Fruit fly (Drosophila melanogaster) whole organism, embryonic: ENCODE results near the gene N.

Experiments used
- Adf1 ChIP-seq: fragments of 200-800 bp; sonication (Bioruptor generic); IDR thresholded peaks from 2 replicates; pipeline ENCODE4 v1.3.6; 2022; ENCODE audit warnings: missing biosample characterization, missing genetic modification characterization
- Antp ChIP-seq: fragments of 200-800 bp; sonication (Bioruptor generic); optimal IDR thresholded peaks from 3 replicates; lab custom pipeline; 2016; ENCODE audit warnings: missing biosample characterization, missing genetic modification characterization
- Atf6 ChIP-seq: fragments of 200-800 bp; sonication (Bioruptor generic); IDR thresholded peaks from 2 replicates; pipeline ENCODE4 v1.3.6; 2022; ENCODE audit warnings: missing biosample characterization, missing genetic modification characterization
- CG10565 ChIP-seq: fragments of 200-800 bp; sonication (Bioruptor generic); optimal IDR thresholded peaks from 3 replicates; lab custom pipeline; 2016; ENCODE audit warnings: missing biosample characterization, mild to moderate bottlenecking, missing genetic modification characterization
- CG11085 ChIP-seq: fragments of 200-800 bp; sonication (Bioruptor generic); IDR thresholded peaks from 2 replicates; pipeline ENCODE4 v1.3.6; 2022; ENCODE audit warnings: missing biosample characterization, missing genetic modification characterization
- CG11247 ChIP-seq: fragments of 200-800 bp; sonication (Bioruptor generic); IDR thresholded peaks from 2 replicates; pipeline ENCODE4 v1.3.6; 2022; ENCODE audit warnings: missing biosample characterization, missing genetic modification characterization
- CG12942 ChIP-seq: fragments of 200-800 bp; sonication (Bioruptor generic); optimal IDR thresholded peaks from 3 replicates; lab custom pipeline; 2016; ENCODE audit warnings: missing biosample characterization, missing genetic modification characterization
- CG13287 ChIP-seq: fragments of 200-800 bp; sonication (Bioruptor generic); IDR thresholded peaks from 2 replicates; pipeline ENCODE4 v1.3.6; 2022; ENCODE audit warnings: missing biosample characterization, missing genetic modification characterization; ENCODE audit not compliant: partially characterized antibody
- CG14014 ChIP-seq: fragments of 200-800 bp; sonication (Bioruptor generic); IDR thresholded peaks from 2 replicates; pipeline ENCODE4 v1.3.6; 2022; ENCODE audit warnings: missing biosample characterization, missing genetic modification characterization
- CG15269 ChIP-seq: fragments of 200-800 bp; sonication (Bioruptor generic); optimal IDR thresholded peaks from 2 replicates; lab custom pipeline; 2018; ENCODE audit warnings: missing biosample characterization, mild to moderate bottlenecking, missing genetic modification characterization, moderate library complexity
- CG17328 ChIP-seq: fragments of 200-800 bp; sonication (Bioruptor generic); IDR thresholded peaks from 2 replicates; pipeline ENCODE4 v1.3.6; 2022; ENCODE audit warnings: missing biosample characterization, missing genetic modification characterization
- CG17568 ChIP-seq: fragments of 200-800 bp; sonication (Bioruptor generic); optimal IDR thresholded peaks from 2 replicates; lab custom pipeline; 2018; ENCODE audit warnings: missing biosample characterization, mild to moderate bottlenecking, missing genetic modification characterization, moderate library complexity
- CG17612 ChIP-seq: fragments of 200-800 bp; sonication (Bioruptor generic); IDR thresholded peaks from 2 replicates; pipeline ENCODE4 v1.3.6; 2022; ENCODE audit warnings: missing biosample characterization, missing genetic modification characterization
- CG17912 ChIP-seq: fragments of 200-800 bp; sonication (Bioruptor generic); optimal IDR thresholded peaks from 2 replicates; lab custom pipeline; 2018; ENCODE audit warnings: missing biosample characterization, mild to moderate bottlenecking, missing genetic modification characterization
- CG18599 ChIP-seq: fragments of 200-800 bp; sonication (Bioruptor generic); optimal IDR thresholded peaks from 3 replicates; lab custom pipeline; 2017; ENCODE audit warnings: missing biosample characterization, missing genetic modification characterization, mild to moderate bottlenecking, moderate library complexity, missing genetic modification reagents
- CG2199 ChIP-seq: fragments of 200-800 bp; sonication (Bioruptor generic); IDR thresholded peaks from 3 replicates; pipeline ENCODE4 v1.3.6; 2022; ENCODE audit warnings: missing biosample characterization, missing genetic modification characterization
- CG3065 ChIP-seq: fragments of 200-800 bp; sonication (Bioruptor generic); optimal IDR thresholded peaks from 2 replicates; lab custom pipeline; 2016; ENCODE audit warnings: missing biosample characterization, missing genetic modification characterization
- CG31365 ChIP-seq: fragments of 200-800 bp; sonication (Bioruptor generic); optimal IDR thresholded peaks from 2 replicates; lab custom pipeline; 2018; ENCODE audit warnings: missing biosample characterization, mild to moderate bottlenecking, missing genetic modification characterization
- CG31388 ChIP-seq: fragments of 200-800 bp; sonication (Bioruptor generic); optimal IDR thresholded peaks from 2 replicates; lab custom pipeline; 2016; ENCODE audit warnings: missing biosample characterization, missing genetic modification characterization
- CG32772 ChIP-seq: fragments of 200-800 bp; sonication (Bioruptor generic); IDR thresholded peaks from 2 replicates; pipeline ENCODE4 v1.3.6; 2022; ENCODE audit warnings: missing biosample characterization, missing genetic modification characterization
- CG4360 ChIP-seq: fragments of 200-800 bp; sonication (Bioruptor generic); IDR thresholded peaks from 2 replicates; pipeline ENCODE4 v1.3.6; 2022; ENCODE audit warnings: missing biosample characterization, missing genetic modification characterization
- CG7928 ChIP-seq: fragments of 200-800 bp; sonication (Bioruptor generic); optimal IDR thresholded peaks from 2 replicates; lab custom pipeline; 2017; ENCODE audit warnings: missing biosample characterization, mild to moderate bottlenecking, missing genetic modification characterization
- CG8478 ChIP-seq: fragments of >200 bp; optimal IDR thresholded peaks from 2 replicates; lab custom pipeline; 2018
- CG9817 ChIP-seq: fragments of 200-800 bp; sonication (Bioruptor generic); optimal IDR thresholded peaks from 2 replicates; lab custom pipeline; 2018; ENCODE audit warnings: missing biosample characterization, mild to moderate bottlenecking, missing genetic modification characterization, moderate library complexity
- E2f1 ChIP-seq: fragments of 200-800 bp; sonication (Bioruptor generic); IDR thresholded peaks from 2 replicates; pipeline ENCODE4 v1.3.6; 2022; ENCODE audit warnings: missing biosample characterization, missing genetic modification characterization
- Eip74EF ChIP-seq, 2 experiments: fragments of 200-800 bp in 1 of 2; fragments of >200 bp in 1 of 2; sonication (Bioruptor generic) in 1 of 2; optimal IDR thresholded peaks; 2 replicates each; lab custom pipeline; 2017 to 2019; ENCODE audit warnings: missing biosample characterization in 2 of 2, missing genetic modification characterization in 2 of 2, mild to moderate bottlenecking in 1 of 2, moderate library complexity in 1 of 2
- Fer1 ChIP-seq: fragments of 200-800 bp; sonication (Bioruptor generic); optimal IDR thresholded peaks from 2 replicates; lab custom pipeline; 2017; ENCODE audit warnings: missing biosample characterization, mild to moderate bottlenecking, missing genetic modification characterization
- Fer2 ChIP-seq: fragments of 200-800 bp; sonication (Bioruptor generic); optimal IDR thresholded peaks from 2 replicates; lab custom pipeline; 2018; ENCODE audit warnings: missing biosample characterization, mild to moderate bottlenecking, missing genetic modification characterization, moderate library complexity
- GATAe ChIP-seq: fragments of 200-800 bp; sonication (Bioruptor generic); conservative IDR thresholded peaks from 2 replicates; pipeline ENCODE4 v1.3.6; 2022; ENCODE audit warnings: missing biosample characterization, missing genetic modification characterization
- MBD-R2 ChIP-seq: fragments of 200-800 bp; sonication (Bioruptor generic); IDR thresholded peaks from 2 replicates; pipeline ENCODE4 v1.3.6; 2022; ENCODE audit warnings: missing biosample characterization, missing genetic modification characterization
- Mes4 ChIP-seq: fragments of 200-800 bp; sonication (Bioruptor generic); optimal IDR thresholded peaks from 2 replicates; lab custom pipeline; 2016; ENCODE audit warnings: missing biosample characterization, missing genetic modification characterization
- al ChIP-seq: fragments of 200-800 bp; sonication (Bioruptor generic); IDR thresholded peaks from 2 replicates; pipeline ENCODE4 v1.3.6; 2022; ENCODE audit warnings: missing biosample characterization, missing genetic modification characterization
- ara ChIP-seq: fragments of 200-800 bp; sonication (Bioruptor generic); IDR thresholded peaks from 2 replicates; pipeline ENCODE4 v1.3.6; 2022; ENCODE audit warnings: missing biosample characterization, missing genetic modification characterization
- bowl ChIP-seq: fragments of 200-800 bp; sonication (Bioruptor generic); IDR thresholded peaks from 2 replicates; pipeline ENCODE4 v1.3.6; 2022; ENCODE audit warnings: missing biosample characterization, missing genetic modification characterization
- chn ChIP-seq: fragments of 200-800 bp; sonication (Bioruptor generic); optimal IDR thresholded peaks from 2 replicates; lab custom pipeline; 2016; ENCODE audit warnings: missing biosample characterization, missing genetic modification characterization
- esg ChIP-seq: fragments of 200-800 bp; sonication (Bioruptor generic); conservative IDR thresholded peaks from 2 replicates; pipeline ENCODE4 v1.3.6; 2022; ENCODE audit warnings: missing biosample characterization, missing genetic modification characterization
- eyg ChIP-seq: fragments of 200-800 bp; sonication (Bioruptor generic); optimal IDR thresholded peaks from 3 replicates; lab custom pipeline; 2016; ENCODE audit warnings: missing biosample characterization, missing genetic modification characterization
- gsb-n ChIP-seq: fragments of 200-800 bp; sonication (Bioruptor generic); optimal IDR thresholded peaks from 3 replicates; lab custom pipeline; 2018; ENCODE audit warnings: missing biosample characterization, mild to moderate bottlenecking, missing genetic modification characterization
- insv ChIP-seq, 2 experiments: fragments of 200-800 bp; sonication (Bioruptor generic); optimal IDR thresholded peaks; 3 replicates each; lab custom pipeline; 2016 to 2018; ENCODE audit warnings: missing biosample characterization in 2 of 2, missing genetic modification characterization in 2 of 2
- kay ChIP-seq: fragments of 200-800 bp; sonication (Bioruptor generic); optimal IDR thresholded peaks from 2 replicates; lab custom pipeline; 2016; ENCODE audit warnings: missing biosample characterization, missing genetic modification characterization
- lab ChIP-seq: fragments of 200-800 bp; sonication (Bioruptor generic); optimal IDR thresholded peaks from 3 replicates; lab custom pipeline; 2017; ENCODE audit warnings: missing biosample characterization, missing genetic modification characterization, mild to moderate bottlenecking, moderate library complexity, missing genetic modification reagents
- nerfin-2 ChIP-seq: fragments of 200-800 bp; sonication (Bioruptor generic); IDR thresholded peaks from 2 replicates; pipeline ENCODE4 v1.3.6; 2022; ENCODE audit warnings: missing biosample characterization, missing genetic modification characterization; ENCODE audit not compliant: partially characterized antibody
- oc ChIP-seq: fragments of 200-800 bp; sonication (Bioruptor generic); optimal IDR thresholded peaks from 2 replicates; lab custom pipeline; 2018; ENCODE audit warnings: missing biosample characterization, mild to moderate bottlenecking, missing genetic modification characterization, moderate library complexity
- prd ChIP-seq, 3 experiments: fragments of >200 bp in 2 of 3; fragments of 200-800 bp in 1 of 3; sonication (Bioruptor generic) in 1 of 3; optimal IDR thresholded peaks in 2 of 3; IDR thresholded peaks in 1 of 3; 2 replicates in 2 of 3; 3 replicates in 1 of 3; pipeline versions ENCODE4 v1.3.6 to Lab custom; 2017 to 2022; ENCODE audit warnings: missing biosample characterization in 1 of 3, missing genetic modification characterization in 1 of 3
- ranshi ChIP-seq: fragments of 200-800 bp; sonication (Bioruptor generic); IDR thresholded peaks from 2 replicates; pipeline ENCODE4 v1.3.6; 2022; ENCODE audit warnings: missing biosample characterization, missing genetic modification characterization
- repo ChIP-seq: fragments of 200-800 bp; sonication (Bioruptor generic); optimal IDR thresholded peaks from 2 replicates; lab custom pipeline; 2016; ENCODE audit warnings: missing biosample characterization, missing genetic modification characterization
- stc ChIP-seq: fragments of 200-800 bp; sonication (Bioruptor generic); IDR thresholded peaks from 2 replicates; pipeline ENCODE4 v1.3.6; 2022; ENCODE audit warnings: missing biosample characterization, missing genetic modification characterization
- tup ChIP-seq: fragments of 200-800 bp; sonication (Bioruptor generic); optimal IDR thresholded peaks from 2 replicates; lab custom pipeline; 2016; ENCODE audit warnings: missing biosample characterization, mild to moderate bottlenecking, missing genetic modification characterization, moderate library complexity
- tx ChIP-seq: fragments of 200-800 bp; sonication (Bioruptor generic); optimal IDR thresholded peaks from 2 replicates; lab custom pipeline; 2016; ENCODE audit warnings: missing biosample characterization, missing genetic modification characterization

The N gene

dm6 chrX:3134383-3135101 is at the start of gene N (continued):
- peak; percentile 19 for TF ChIP-seq CG12942 (GFP tag; lab: Kevin White, UChicago)
- TF ChIP-seq CG32772 (GFP tag; lab: Robert Waterston, UW) = peak; percentile 41; the same call in 1 of the 2 replicates
- no peak for TF ChIP-seq kay (GFP tag; lab: Kevin White, UChicago)
- TF ChIP-seq lab (GFP tag; lab: Kevin White, UChicago) = peak; percentile 43
- peak; percentile 59 for TF ChIP-seq Atf6 (GFP tag; lab: Robert Waterston, UW)
- peak; percentile 37 for TF ChIP-seq Mes4 (GFP tag; lab: Kevin White, UChicago)
- TF ChIP-seq Adf1 (GFP tag; lab: Robert Waterston, UW) = peak; percentile 58
- TF ChIP-seq nerfin-2 (GFP tag; lab: Robert Waterston, UW) = no peak
- TF ChIP-seq CG31388 (GFP tag; lab: Kevin White, UChicago) = no peak
- no peak; the same call in 1 of the 2 replicates for TF ChIP-seq CG14014 (GFP tag; lab: Robert Waterston, UW)
- no peak for TF ChIP-seq bowl (GFP tag; lab: Robert Waterston, UW)
- peak; percentile 38 for TF ChIP-seq Fer1 (GFP tag; lab: Kevin White, UChicago)
- TF ChIP-seq insv (GFP tag; optimal IDR thresholded peaks at IDR 0.05; lab: Kevin White, UChicago) = peak in 1 of 2 experiments; percentile 67
- TF ChIP-seq gsb-n (tag; lab: Kevin White, UChicago) = peak; percentile 15
- TF ChIP-seq CG17328 (GFP tag; lab: Robert Waterston, UW) = peak; percentile 39; the same call in 1 of the 2 replicates
- peak; percentile 65 for TF ChIP-seq CG11247 (GFP tag; lab: Robert Waterston, UW)
- no peak for TF ChIP-seq GATAe (GFP tag; lab: Robert Waterston, UW)
- TF ChIP-seq tx (GFP tag; lab: Kevin White, UChicago) = no peak
- no peak for TF ChIP-seq Eip74EF (GFP tag; optimal IDR thresholded peaks at IDR 0.05; lab: Kevin White, UChicago)
- TF ChIP-seq CG8478 (lab: Kevin White, UChicago) = peak; percentile 32
- peak; percentile 46; the same call in 1 of the 2 replicates for TF ChIP-seq al
- no peak for TF ChIP-seq CG11085 (GFP tag; lab: Robert Waterston, UW)
- TF ChIP-seq tup = peak; percentile 32
- peak; percentile 56 for TF ChIP-seq CG15269 (tag; lab: Kevin White, UChicago)
- TF ChIP-seq CG17912 (GFP tag; lab: Kevin White, UChicago) = no peak
- TF ChIP-seq CG10565 (GFP tag; lab: Kevin White, UChicago) = no peak
- TF ChIP-seq Fer2 (tag; lab: Kevin White, UChicago) = no peak
- TF ChIP-seq CG7928 (GFP tag; lab: Kevin White, UChicago) = no peak
- TF ChIP-seq CG31365 = peak; percentile 50
- peak; percentile 8 for TF ChIP-seq CG9817 (tag; lab: Kevin White, UChicago)
- peak; percentile 65; the same call in 1 of the 2 replicates for TF ChIP-seq CG13287 (GFP tag; lab: Robert Waterston, UW)
- TF ChIP-seq CG17568 (GFP tag; lab: Kevin White, UChicago) = peak; percentile 29
- peak; percentile 23; the same call in 1 of the 3 replicates for TF ChIP-seq CG2199 (GFP tag; lab: Robert Waterston, UW)
- TF ChIP-seq CG3065 = no peak
- peak; percentile 27; the same call in 1 of the 2 replicates for TF ChIP-seq esg (GFP tag; lab: Robert Waterston, UW)
- TF ChIP-seq oc (tag; lab: Kevin White, UChicago) = no peak
- peak; percentile 53; the same call in 1 of the 2 replicates for TF ChIP-seq stc (GFP tag; lab: Robert Waterston, UW)
- no peak for TF ChIP-seq CG17612 (GFP tag; lab: Robert Waterston, UW)
- TF ChIP-seq CG4360 (GFP tag; lab: Robert Waterston, UW) = 0 out of 2 replicates have a peak, but pooled peaks have one; percentile 7
- TF ChIP-seq E2f1 (GFP tag; lab: Robert Waterston, UW) = 0 out of 2 replicates have a peak, but pooled peaks have one; percentile 19
- no peak for TF ChIP-seq Antp (GFP tag; lab: Kevin White, UChicago)
- no peak for TF ChIP-seq prd (optimal IDR thresholded peaks at IDR 0.05; lab: Kevin White, UChicago)
- TF ChIP-seq prd (GFP tag; IDR thresholded peaks at IDR 0.05; lab: Robert Waterston, UW) = peak; percentile 38; the same call in 2 of the 3 replicates
- peak; percentile 29; the same call in 1 of the 2 replicates for TF ChIP-seq ranshi (GFP tag; lab: Robert Waterston, UW)
- TF ChIP-seq eyg (GFP tag; lab: Kevin White, UChicago) = peak; percentile 6
- TF ChIP-seq chn (GFP tag; lab: Kevin White, UChicago) = no peak
- peak; percentile 18; the same call in 1 of the 2 replicates for TF ChIP-seq MBD-R2 (GFP tag; lab: Robert Waterston, UW)
- no peak for TF ChIP-seq repo
- no peak; the same call in 1 of the 2 replicates for TF ChIP-seq ara (GFP tag; lab: Robert Waterston, UW)
- TF ChIP-seq CG18599 (GFP tag; lab: Kevin White, UChicago) = peak; percentile 21
